Fruit fly (Drosophila melanogaster) whole organism, embryonic: ENCODE measurements around the gene Mpcp2.

Experiments
- Adf1 ChIP-seq: fragments of 200-800 bp; sonication (Bioruptor generic); IDR thresholded peaks from 2 replicates; pipeline ENCODE4 v1.3.6; 2022; ENCODE audit warnings: missing biosample characterization, missing genetic modification characterization
- Antp ChIP-seq: fragments of 200-800 bp; sonication (Bioruptor generic); optimal IDR thresholded peaks from 3 replicates; lab custom pipeline; 2016; ENCODE audit warnings: missing biosample characterization, missing genetic modification characterization
- Atf6 ChIP-seq: fragments of 200-800 bp; sonication (Bioruptor generic); IDR thresholded peaks from 2 replicates; pipeline ENCODE4 v1.3.6; 2022; ENCODE audit warnings: missing biosample characterization, missing genetic modification characterization
- CG13296 ChIP-seq: fragments of 200-800 bp; sonication (Bioruptor generic); optimal IDR thresholded peaks from 3 replicates; lab custom pipeline; 2018; ENCODE audit warnings: missing biosample characterization, mild to moderate bottlenecking, missing genetic modification characterization
- CG13624 ChIP-seq: fragments of 200-800 bp; sonication (Bioruptor generic); optimal IDR thresholded peaks from 2 replicates; lab custom pipeline; 2016; ENCODE audit warnings: missing biosample characterization, missing genetic modification characterization
- CG17186 ChIP-seq: fragments of 200-800 bp; sonication (Bioruptor generic); optimal IDR thresholded peaks from 3 replicates; lab custom pipeline; 2017; ENCODE audit warnings: missing biosample characterization, missing genetic modification reagents, missing genetic modification characterization
- CG18599 ChIP-seq: fragments of 200-800 bp; sonication (Bioruptor generic); optimal IDR thresholded peaks from 3 replicates; lab custom pipeline; 2017; ENCODE audit warnings: missing biosample characterization, missing genetic modification characterization, mild to moderate bottlenecking, moderate library complexity, missing genetic modification reagents
- CG31224 ChIP-seq: fragments of 200-800 bp; sonication (Bioruptor generic); IDR thresholded peaks from 2 replicates; pipeline ENCODE4 v1.3.6; 2022; ENCODE audit warnings: missing biosample characterization, missing genetic modification characterization
- CG32772 ChIP-seq: fragments of 200-800 bp; sonication (Bioruptor generic); IDR thresholded peaks from 2 replicates; pipeline ENCODE4 v1.3.6; 2022; ENCODE audit warnings: missing biosample characterization, missing genetic modification characterization
- CG33557 ChIP-seq: fragments of 200-800 bp; sonication (Bioruptor generic); optimal IDR thresholded peaks from 2 replicates; lab custom pipeline; 2019; ENCODE audit warnings: missing biosample characterization, mild to moderate bottlenecking, missing genetic modification characterization, moderate library complexity
- CG42726 ChIP-seq: fragments of 200-800 bp; sonication (Bioruptor generic); IDR thresholded peaks from 2 replicates; pipeline ENCODE4 v1.3.6; 2022; ENCODE audit warnings: missing biosample characterization, missing genetic modification characterization; ENCODE audit not compliant: partially characterized antibody
- CG4424 ChIP-seq: fragments of 200-800 bp; sonication (Bioruptor generic); optimal IDR thresholded peaks from 3 replicates; lab custom pipeline; 2016; ENCODE audit warnings: missing biosample characterization, missing genetic modification characterization
- CG6765 ChIP-seq: fragments of 200-800 bp; sonication (Bioruptor generic); optimal IDR thresholded peaks from 3 replicates; lab custom pipeline; 2017; ENCODE audit warnings: missing biosample characterization, mild to moderate bottlenecking, missing genetic modification characterization
- CG6813 ChIP-seq: fragments of 200-800 bp; sonication (Bioruptor generic); optimal IDR thresholded peaks from 2 replicates; lab custom pipeline; 2017; ENCODE audit warnings: missing biosample characterization, missing genetic modification characterization, mild to moderate bottlenecking, moderate library complexity, missing genetic modification reagents
- CG6854 ChIP-seq: fragments of 200-800 bp; sonication (Bioruptor generic); optimal IDR thresholded peaks from 3 replicates; lab custom pipeline; 2017; ENCODE audit warnings: missing biosample characterization, mild to moderate bottlenecking, missing genetic modification characterization
- CG9437 ChIP-seq: fragments of 200-800 bp; sonication (Bioruptor generic); optimal IDR thresholded peaks from 2 replicates; lab custom pipeline; 2018; ENCODE audit warnings: missing biosample characterization, mild to moderate bottlenecking, missing genetic modification characterization
- Fer1 ChIP-seq: fragments of 200-800 bp; sonication (Bioruptor generic); optimal IDR thresholded peaks from 2 replicates; lab custom pipeline; 2017; ENCODE audit warnings: missing biosample characterization, mild to moderate bottlenecking, missing genetic modification characterization
- Hr3 ChIP-seq: fragments of 200-800 bp; sonication (Bioruptor generic); optimal IDR thresholded peaks from 3 replicates; lab custom pipeline; 2016; ENCODE audit warnings: missing biosample characterization, missing genetic modification characterization
- Myb ChIP-seq: fragments of 200-800 bp; sonication (Bioruptor generic); optimal IDR thresholded peaks from 2 replicates; lab custom pipeline; 2016; ENCODE audit warnings: missing biosample characterization, missing genetic modification characterization
- Neu2 ChIP-seq: fragments of 200-800 bp; sonication (Bioruptor generic); optimal IDR thresholded peaks from 3 replicates; lab custom pipeline; 2016; ENCODE audit warnings: missing biosample characterization, missing genetic modification characterization, borderline replicate concordance
- Ptx1 ChIP-seq: fragments of 200-800 bp; sonication (Bioruptor generic); IDR thresholded peaks from 2 replicates; pipeline ENCODE4 v1.3.6; 2022; ENCODE audit warnings: missing biosample characterization, missing genetic modification characterization
- Trl ChIP-seq, 3 experiments: fragments of >200 bp in 2 of 3; fragments of 200-800 bp in 1 of 3; sonication (Bioruptor generic) in 1 of 3; optimal IDR thresholded peaks; 2 replicates in 1 of 3; 3 replicates in 2 of 3; lab custom pipeline; 2016 to 2017; ENCODE audit warnings: missing biosample characterization in 1 of 3, missing genetic modification characterization in 1 of 3
- Xrp1 ChIP-seq: fragments of 200-800 bp; sonication (Bioruptor generic); IDR thresholded peaks from 2 replicates; pipeline ENCODE4 v1.3.6; 2022; ENCODE audit warnings: missing biosample characterization, missing genetic modification characterization
- ato ChIP-seq: fragments of 200-800 bp; sonication (Bioruptor generic); IDR thresholded peaks from 2 replicates; pipeline ENCODE4 v1.3.6; 2022; ENCODE audit warnings: missing biosample characterization, missing genetic modification characterization; ENCODE audit not compliant: partially characterized antibody
- corto ChIP-seq: fragments of 200-800 bp; sonication (Bioruptor generic); optimal IDR thresholded peaks from 2 replicates; lab custom pipeline; 2016; ENCODE audit warnings: missing biosample characterization, mild to moderate bottlenecking, missing genetic modification characterization, moderate library complexity
- crol ChIP-seq: fragments of 200-800 bp; sonication (Bioruptor generic); IDR thresholded peaks from 2 replicates; pipeline ENCODE4 v1.3.6; 2022; ENCODE audit warnings: missing biosample characterization, missing genetic modification characterization
- cwo ChIP-seq: fragments of 200-800 bp; sonication (Bioruptor generic); optimal IDR thresholded peaks from 3 replicates; lab custom pipeline; 2017; ENCODE audit warnings: missing biosample characterization, missing genetic modification characterization, mild to moderate bottlenecking, moderate library complexity, missing genetic modification reagents
- dati ChIP-seq: fragments of 200-800 bp; sonication (Bioruptor generic); IDR thresholded peaks from 2 replicates; pipeline ENCODE4 v1.3.6; 2022; ENCODE audit warnings: missing biosample characterization, missing genetic modification characterization
- emc ChIP-seq: fragments of 200-800 bp; sonication (Bioruptor generic); optimal IDR thresholded peaks from 2 replicates; lab custom pipeline; 2016; ENCODE audit warnings: missing biosample characterization, missing genetic modification characterization
- fd3F ChIP-seq: fragments of 200-800 bp; sonication (Bioruptor generic); optimal IDR thresholded peaks from 2 replicates; lab custom pipeline; 2018; ENCODE audit warnings: missing biosample characterization, mild to moderate bottlenecking, missing genetic modification characterization, moderate library complexity
- fd64A ChIP-seq: fragments of 200-800 bp; sonication (Bioruptor generic); optimal IDR thresholded peaks from 3 replicates; lab custom pipeline; 2018; ENCODE audit warnings: missing biosample characterization, mild to moderate bottlenecking, missing genetic modification characterization
- fd96Cb ChIP-seq: fragments of 200-800 bp; sonication (Bioruptor generic); optimal IDR thresholded peaks from 2 replicates; lab custom pipeline; 2018; ENCODE audit warnings: missing biosample characterization, mild to moderate bottlenecking, missing genetic modification characterization, moderate library complexity
- fru ChIP-seq: fragments of >200 bp; optimal IDR thresholded peaks from 2 replicates; lab custom pipeline; 2017
- fu2 ChIP-seq: fragments of 200-800 bp; sonication (Bioruptor generic); optimal IDR thresholded peaks from 2 replicates; lab custom pipeline; 2016; ENCODE audit warnings: missing biosample characterization, missing genetic modification characterization
- lola ChIP-seq, 3 experiments: fragments of >200 bp in 2 of 3; fragments of 200-800 bp in 1 of 3; sonication (Bioruptor generic) in 1 of 3; optimal IDR thresholded peaks; 2 replicates each; lab custom pipeline; 2017 to 2019; ENCODE audit warnings: missing biosample characterization in 3 of 3, missing genetic modification characterization in 3 of 3, mild to moderate bottlenecking in 1 of 3, moderate library complexity in 1 of 3
- mld ChIP-seq: fragments of 200-800 bp; sonication (Bioruptor generic); IDR thresholded peaks from 3 replicates; pipeline ENCODE4 v1.3.6; 2022; ENCODE audit warnings: missing biosample characterization, missing genetic modification characterization; ENCODE audit not compliant: partially characterized antibody
- nerfin-1 ChIP-seq: fragments of 200-800 bp; sonication (Bioruptor generic); optimal IDR thresholded peaks from 3 replicates; lab custom pipeline; 2019; ENCODE audit warnings: missing biosample characterization, mild to moderate bottlenecking, missing genetic modification characterization, moderate library complexity
- sc ChIP-seq, 3 experiments: fragments of >200 bp in 2 of 3; fragments of 200-800 bp in 1 of 3; sonication (Bioruptor generic) in 1 of 3; optimal IDR thresholded peaks; 2 replicates in 2 of 3; 3 replicates in 1 of 3; lab custom pipeline; 2017; ENCODE audit warnings: mild to moderate bottlenecking in 1 of 3, missing biosample characterization in 1 of 3, missing genetic modification characterization in 1 of 3, missing genetic modification reagents in 1 of 3
- sim ChIP-seq: fragments of 200-800 bp; sonication (Bioruptor generic); IDR thresholded peaks from 2 replicates; pipeline ENCODE4 v1.3.6; 2022; ENCODE audit warnings: missing biosample characterization, missing genetic modification characterization
- slp2 ChIP-seq: fragments of 200-800 bp; sonication (Bioruptor generic); optimal IDR thresholded peaks from 2 replicates; lab custom pipeline; 2016; ENCODE audit warnings: missing biosample characterization, missing genetic modification characterization
- tx ChIP-seq: fragments of 200-800 bp; sonication (Bioruptor generic); optimal IDR thresholded peaks from 2 replicates; lab custom pipeline; 2016; ENCODE audit warnings: missing biosample characterization, missing genetic modification characterization
- unc-4 ChIP-seq: fragments of 200-800 bp; sonication (Bioruptor generic); IDR thresholded peaks from 2 replicates; pipeline ENCODE4 v1.3.6; 2022; ENCODE audit warnings: missing biosample characterization, missing genetic modification characterization; ENCODE audit not compliant: partially characterized antibody
- usp ChIP-seq: fragments of >200 bp; optimal IDR thresholded peaks from 2 replicates; lab custom pipeline; 2017; ENCODE audit warnings: missing biosample characterization, missing genetic modification characterization
- zen2 ChIP-seq: fragments of 200-800 bp; sonication (Bioruptor generic); IDR thresholded peaks from 3 replicates; pipeline ENCODE4 v1.3.6; 2022; ENCODE audit warnings: missing biosample characterization, missing genetic modification characterization; ENCODE audit not compliant: partially characterized antibody

Mpcp2 gene

dm6 chr3L:14543971-14544655 lies 6.7 kb downstream of the Mpcp2 start (continued):
- 0 out of 2 replicates have a peak, but pooled peaks have one; percentile 50 for TF ChIP-seq Atf6

dm6 chr3L:14544987-14545943 lies 7.8 kb downstream of the Mpcp2 start:
- TF ChIP-seq slp2 (GFP tag; lab: Kevin White, UChicago): no peak
- TF ChIP-seq Trl (optimal IDR thresholded peaks at IDR 0.05; lab: Kevin White, UChicago): no peak
- no peak for TF ChIP-seq Trl (GFP tag; optimal IDR thresholded peaks at IDR 0.05; lab: Kevin White, UChicago)
- TF ChIP-seq sim (GFP tag; lab: Robert Waterston, UW): no peak
- TF ChIP-seq usp (GFP tag; lab: Kevin White, UChicago): no peak
- TF ChIP-seq CG13296: peak; percentile 36
- peak; percentile 34 for TF ChIP-seq CG6813 (GFP tag; lab: Kevin White, UChicago)
- peak; percentile 87 for TF ChIP-seq CG9437 (GFP tag; lab: Kevin White, UChicago)
- TF ChIP-seq CG18599 (GFP tag; lab: Kevin White, UChicago): peak; percentile 53
- TF ChIP-seq CG4424 (GFP tag; lab: Kevin White, UChicago): peak; percentile 66
- TF ChIP-seq corto (GFP tag; lab: Kevin White, UChicago): no peak
- TF ChIP-seq tx (GFP tag; lab: Kevin White, UChicago): no peak
- TF ChIP-seq CG33557 (GFP tag; lab: Kevin White, UChicago): no peak
- no peak for TF ChIP-seq mld (GFP tag; lab: Robert Waterston, UW)
- TF ChIP-seq fd96Cb (tag; lab: Kevin White, UChicago): peak; percentile 67
- no peak for TF ChIP-seq CG32772 (GFP tag; lab: Robert Waterston, UW)
- TF ChIP-seq zen2 (GFP tag; lab: Robert Waterston, UW): no peak
- TF ChIP-seq Hr3 (GFP tag; lab: Kevin White, UChicago): peak; percentile 42
- TF ChIP-seq CG6765 (GFP tag; lab: Kevin White, UChicago): no peak
- TF ChIP-seq fu2 (GFP tag; lab: Kevin White, UChicago): no peak
- peak; percentile 34; the same call in 1 of the 2 replicates for TF ChIP-seq Xrp1
- TF ChIP-seq Ptx1 (GFP tag; lab: Robert Waterston, UW): peak; percentile 44
- no peak for TF ChIP-seq ato (GFP tag; lab: Robert Waterston, UW)
- no peak for TF ChIP-seq sc (optimal IDR thresholded peaks at IDR 0.05; lab: Kevin White, UChicago)
- peak; percentile 39 for TF ChIP-seq sc (GFP tag; optimal IDR thresholded peaks at IDR 0.05; lab: Kevin White, UChicago)
- peak; percentile 56 for TF ChIP-seq cwo (GFP tag; lab: Kevin White, UChicago)
- no peak for TF ChIP-seq fd64A (GFP tag; lab: Kevin White, UChicago)
- no peak for TF ChIP-seq Antp (GFP tag; lab: Kevin White, UChicago)
- TF ChIP-seq fru (lab: Kevin White, UChicago): no peak
- no peak for TF ChIP-seq dati
- TF ChIP-seq CG6854 (GFP tag; lab: Kevin White, UChicago): peak; percentile 13
- no peak for TF ChIP-seq unc-4 (GFP tag; lab: Robert Waterston, UW)
- TF ChIP-seq crol: no peak
- no peak for TF ChIP-seq emc (GFP tag; lab: Kevin White, UChicago)
- no peak for TF ChIP-seq Neu2 (GFP tag; lab: Kevin White, UChicago)
- no peak for TF ChIP-seq CG31224 (GFP tag; lab: Robert Waterston, UW)
- no peak for TF ChIP-seq CG42726 (GFP tag; lab: Robert Waterston, UW)
- TF ChIP-seq nerfin-1: peak; percentile 20
- TF ChIP-seq fd3F (GFP tag; lab: Kevin White, UChicago): peak; percentile 21
- TF ChIP-seq Adf1 (GFP tag; lab: Robert Waterston, UW): no peak
- TF ChIP-seq CG17186: no peak
- peak; percentile 8 for TF ChIP-seq Fer1 (GFP tag; lab: Kevin White, UChicago)
- peak; percentile 11 for TF ChIP-seq CG13624 (GFP tag; lab: Kevin White, UChicago)
- TF ChIP-seq lola (GFP tag; optimal IDR thresholded peaks at IDR 0.05; lab: Kevin White, UChicago): peak in 1 of 3 experiments; percentile 51
- no peak for TF ChIP-seq Myb (GFP tag; lab: Kevin White, UChicago)
